Fruit fly (Drosophila melanogaster): Measurements from ENCODE around the gene CG32320.
A peak's percentile ranks its signal among the peaks of the same experiment; 100 is the strongest.

Gene CG32320

dm6 chr3L:1402152-1402551 is 3.8 kb downstream of the CG32320 start:
- no peak for TF ChIP-seq lz (GFP tag; optimal IDR thresholded peaks at IDR 0.05)
- no peak for TF ChIP-seq Hr38 (GFP tag; optimal IDR thresholded peaks at IDR 0.05)
- no peak for TF ChIP-seq fd85E (GFP tag; optimal IDR thresholded peaks at IDR 0.05)
- TF ChIP-seq vri (GFP tag; optimal IDR thresholded peaks at IDR 0.05), result no peak
- no peak for TF ChIP-seq CG6854 (GFP tag; optimal IDR thresholded peaks at IDR 0.05)
- TF ChIP-seq CG8319 (GFP tag; optimal IDR thresholded peaks at IDR 0.05), result no peak
- TF ChIP-seq pdm3 (GFP tag; optimal IDR thresholded peaks at IDR 0.05), result no peak
- TF ChIP-seq svp (GFP tag), result no peak
- no peak for TF ChIP-seq CG31627 (GFP tag; optimal IDR thresholded peaks at IDR 0.05)
- TF ChIP-seq CG32006 (GFP tag; optimal IDR thresholded peaks at IDR 0.05), result no peak
- TF ChIP-seq CG6163 (GFP tag; IDR thresholded peaks at IDR 0.05), result no peak
- TF ChIP-seq CG15336 (GFP tag; IDR thresholded peaks at IDR 0.05), result no peak
- TF ChIP-seq Sox15 (GFP tag; optimal IDR thresholded peaks at IDR 0.05), result no peak
- TF ChIP-seq Ets21C (GFP tag; optimal IDR thresholded peaks at IDR 0.05), result no peak

dm6 chr3L:1404549-1404948 is 6.2 kb downstream of the CG32320 start:
- TF ChIP-seq svp (GFP tag) (peak; percentile 31), cyc (GFP tag; optimal IDR thresholded peaks at IDR 0.05) (no peak)

dm6 chr3L:1408093-1408492 is 9.7 kb downstream of the CG32320 start:
- TF ChIP-seq Eip93F (GFP tag; optimal IDR thresholded peaks at IDR 0.05), result no peak
- peak; percentile 16 for TF ChIP-seq CG8319 (GFP tag; optimal IDR thresholded peaks at IDR 0.05)
- peak; percentile 29 for TF ChIP-seq Eip75B (GFP tag; optimal IDR thresholded peaks at IDR 0.05)
- TF ChIP-seq dsx (GFP tag; optimal IDR thresholded peaks at IDR 0.05; ENCODE audit: poor library complexity, severe bottlenecking), result peak; percentile 11
- TF ChIP-seq Eip78C (GFP tag), result peak; percentile 84
- TF ChIP-seq Sox14 (GFP tag; optimal IDR thresholded peaks at IDR 0.05), result no peak
- TF ChIP-seq Hr38 (GFP tag; optimal IDR thresholded peaks at IDR 0.05), result no peak
- no peak for TF ChIP-seq spab (GFP tag; optimal IDR thresholded peaks at IDR 0.05)
- TF ChIP-seq Met (GFP tag; optimal IDR thresholded peaks at IDR 0.05), result no peak
- TF ChIP-seq Sox15 (GFP tag; optimal IDR thresholded peaks at IDR 0.05), result no peak
- no peak for TF ChIP-seq CG6792 (GFP tag; optimal IDR thresholded peaks at IDR 0.05)
- peak; percentile 16 for TF ChIP-seq CG10669 (GFP tag; optimal IDR thresholded peaks at IDR 0.05)
- TF ChIP-seq Smox (GFP tag; optimal IDR thresholded peaks at IDR 0.05), result no peak
- no peak for TF ChIP-seq eg (GFP tag; IDR thresholded peaks at IDR 0.05)
- peak; percentile 44; the same call in 1 of the 3 replicates for TF ChIP-seq CG6163 (GFP tag; IDR thresholded peaks at IDR 0.05)
- TF ChIP-seq svp (GFP tag), result peak; percentile 91
- peak; percentile 44 for TF ChIP-seq achi (GFP tag; optimal IDR thresholded peaks at IDR 0.05)
- TF ChIP-seq CG3919 (GFP tag; optimal IDR thresholded peaks at IDR 0.05), result peak; percentile 52
- no peak for TF ChIP-seq CG4318 (GFP tag; optimal IDR thresholded peaks at IDR 0.05)
- TF ChIP-seq CG11294 (GFP tag; IDR thresholded peaks at IDR 0.05), result no peak
- peak; percentile 18 for TF ChIP-seq Ets96B (tag; optimal IDR thresholded peaks at IDR 0.05)
- peak; percentile 68 for TF ChIP-seq topi (GFP tag; optimal IDR thresholded peaks at IDR 0.05)
- TF ChIP-seq Ets21C (GFP tag; optimal IDR thresholded peaks at IDR 0.05), result no peak
- no peak for TF ChIP-seq CG6276 (GFP tag; optimal IDR thresholded peaks at IDR 0.05)
- TF ChIP-seq cyc (GFP tag; optimal IDR thresholded peaks at IDR 0.05), result peak; percentile 72
- no peak for TF ChIP-seq CG8632 (GFP tag; optimal IDR thresholded peaks at IDR 0.05)
- no peak for TF ChIP-seq CG10631 (GFP tag; optimal IDR thresholded peaks at IDR 0.05)
- TF ChIP-seq CG11762 (GFP tag; optimal IDR thresholded peaks at IDR 0.05; ENCODE audit: insufficient read depth), result peak; percentile 16
- TF ChIP-seq CG11902 (GFP tag; optimal IDR thresholded peaks at IDR 0.05), result peak; percentile 44
- peak; percentile 16 for TF ChIP-seq lz (GFP tag; optimal IDR thresholded peaks at IDR 0.05)
- TF ChIP-seq Blimp-1 (GFP tag; optimal IDR thresholded peaks at IDR 0.05), result no peak
- TF ChIP-seq CG7368 (GFP tag; optimal IDR thresholded peaks at IDR 0.05), result peak; percentile 14
- no peak for TF ChIP-seq dac (GFP tag; optimal IDR thresholded peaks at IDR 0.05)

All from whole organism, prepupa.